Worm (Caenorhabditis elegans): Measurements from ENCODE around the gene hrpk-2.

DNA sequence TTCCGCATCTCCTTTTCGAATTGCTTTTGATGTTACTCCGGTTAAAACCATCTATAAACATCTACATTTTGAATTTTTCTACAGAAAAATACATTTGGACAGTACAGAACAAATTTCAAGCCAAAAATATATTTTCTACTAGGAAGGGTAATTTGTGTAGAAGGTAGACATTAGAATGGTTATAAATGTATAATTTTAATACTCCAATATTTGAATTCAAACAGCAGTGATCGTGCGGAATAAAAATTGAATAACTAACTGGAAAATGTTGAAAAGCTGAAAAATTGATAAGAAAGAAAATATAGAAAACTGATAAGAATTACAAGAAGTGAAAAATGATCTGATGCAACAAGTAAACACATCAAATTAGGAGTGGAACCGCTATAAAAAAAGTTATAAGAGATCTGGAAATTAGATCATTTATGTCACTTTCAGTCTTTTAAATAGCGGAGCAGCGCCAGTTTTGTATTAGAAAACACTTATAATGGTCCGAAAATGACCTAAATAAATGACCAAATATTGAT lies 39.9 kb upstream of the hrpk-2 start, which contains the start of gene gsto-1:
- TF ChIP-seq ceh-20 (GFP tag; IDR thresholded peaks at IDR 0.05) (no peak), unc-39 (tag; optimal IDR thresholded peaks at IDR 0.05) (no peak), lin-15B (tag; optimal IDR thresholded peaks at IDR 0.05) (no peak), ceh-62 (tag; optimal IDR thresholded peaks at IDR 0.05) (no peak), zfp-3 (GFP tag; conservative IDR thresholded peaks at IDR 0.05) (no peak), ceh-44 (GFP tag; IDR thresholded peaks at IDR 0.05) (no peak), pha-4 (GFP tag; IDR thresholded peaks at IDR 0.05) (no peak), pha-4 (tag; optimal IDR thresholded peaks at IDR 0.05) (no peak), skn-1 (tag; optimal IDR thresholded peaks at IDR 0.05) (no peak), aha-1 (tag) (no peak), dpl-1 (GFP tag; optimal IDR thresholded peaks at IDR 0.05) (no peak), daf-12 (tag; optimal IDR thresholded peaks at IDR 0.05) (no peak), lsy-2 (tag; optimal IDR thresholded peaks at IDR 0.05) (no peak)
